Worm (Caenorhabditis elegans) whole organism, L4 larva: ENCODE data around the gene Y40B10A.11.
A peak's percentile ranks its signal among the peaks of the same experiment; 100 is the strongest.

Experiments
- D1046.2 ChIP-seq: fragments of 200-800 bp; sonication (Bioruptor generic); IDR thresholded peaks from 2 replicates; pipeline ENCODE4 v1.3.6; 2022; ENCODE audit warnings: missing genetic modification characterization, missing compliant biosample characterization
- T20F7.1 ChIP-seq: fragments of 200-800 bp; sonication (Bioruptor generic); optimal IDR thresholded peaks from 2 replicates; lab custom pipeline; 2018; ENCODE audit warnings: mild to moderate bottlenecking, missing genetic modification characterization, missing compliant biosample characterization
- T26A8.4 ChIP-seq: fragments of 200-800 bp; sonication (Bioruptor generic); IDR thresholded peaks from 2 replicates; pipeline ENCODE4 v1.3.6; 2022; ENCODE audit warnings: missing genetic modification characterization, missing compliant biosample characterization
- Y75B8A.6 ChIP-seq: fragments of 200-800 bp; sonication (Bioruptor generic); IDR thresholded peaks from 2 replicates; pipeline ENCODE4 v1.3.6; 2022; ENCODE audit warnings: missing genetic modification reagents, missing genetic modification characterization, missing compliant biosample characterization
- ZK546.5 ChIP-seq, 2 experiments: sonication (generic microtip); optimal IDR thresholded peaks; 2 replicates each; lab custom pipeline; 2017; ENCODE audit warnings: missing biosample characterization in 2 of 2, missing genetic modification characterization in 2 of 2
- aly-2 ChIP-seq: sonication (generic microtip); optimal IDR thresholded peaks from 2 replicates; lab custom pipeline; 2018; ENCODE audit warnings: missing biosample characterization, missing genetic modification characterization
- attf-4 ChIP-seq: sonication (generic microtip); optimal IDR thresholded peaks from 3 replicates; lab custom pipeline; 2017; ENCODE audit warnings: missing biosample characterization, missing genetic modification characterization
- ceh-32 ChIP-seq: sonication (generic microtip); optimal IDR thresholded peaks from 2 replicates; lab custom pipeline; 2016; ENCODE audit warnings: mild to moderate bottlenecking, missing genetic modification characterization, missing compliant biosample characterization; ENCODE audit not compliant: poor library complexity
- ceh-82 ChIP-seq: sonication (generic microtip); optimal IDR thresholded peaks from 2 replicates; lab custom pipeline; 2017; ENCODE audit warnings: missing biosample characterization, missing genetic modification characterization
- cey-2 ChIP-seq: sonication (generic microtip); optimal IDR thresholded peaks from 3 replicates; lab custom pipeline; 2017; ENCODE audit warnings: missing genetic modification characterization, mild to moderate bottlenecking, missing compliant biosample characterization, antibody characterized with exemption, borderline replicate concordance; ENCODE audit not compliant: insufficient read depth
- ctbp-1 ChIP-seq: fragments of 200-800 bp; sonication (Bioruptor generic); IDR thresholded peaks from 2 replicates; pipeline ENCODE4 v1.3.6; 2022; ENCODE audit warnings: missing genetic modification reagents, missing genetic modification characterization, missing compliant biosample characterization
- daf-12 ChIP-seq: fragments of 150-350 bp; optimal IDR thresholded peaks from 2 replicates; lab custom pipeline; 2014; ENCODE audit warnings: missing biosample characterization, missing genetic modification reagents, missing genetic modification characterization
- daf-19 ChIP-seq: fragments of 200-800 bp; sonication (Bioruptor generic); conservative IDR thresholded peaks from 2 replicates; pipeline ENCODE4 v1.3.6; 2022; ENCODE audit warnings: missing genetic modification characterization, missing compliant biosample characterization
- daf-8 ChIP-seq: fragments of 200-800 bp; sonication (Bioruptor generic); IDR thresholded peaks from 2 replicates; pipeline ENCODE4 v1.3.6; 2022; ENCODE audit warnings: missing genetic modification characterization, missing compliant biosample characterization
- dmd-6 ChIP-seq: fragments of 200-800 bp; sonication (Bioruptor generic); IDR thresholded peaks from 2 replicates; pipeline ENCODE4 v1.3.6; 2022; ENCODE audit warnings: missing genetic modification reagents, missing genetic modification characterization, missing compliant biosample characterization
- dmd-8 ChIP-seq: fragments of 200-800 bp; sonication (Bioruptor generic); IDR thresholded peaks from 2 replicates; pipeline ENCODE4 v1.3.6; 2022; ENCODE audit warnings: missing genetic modification characterization, missing compliant biosample characterization
- dmd-9 ChIP-seq: fragments of 200-800 bp; sonication (Bioruptor generic); IDR thresholded peaks from 2 replicates; pipeline ENCODE4 v1.3.6; 2022; ENCODE audit warnings: missing genetic modification reagents, missing genetic modification characterization, missing compliant biosample characterization
- duxl-1 ChIP-seq: sonication (generic microtip); optimal IDR thresholded peaks from 2 replicates; lab custom pipeline; 2016; ENCODE audit warnings: mild to moderate bottlenecking, missing genetic modification characterization, moderate library complexity, missing compliant biosample characterization; ENCODE audit not compliant: poor library complexity
- dve-1 ChIP-seq: sonication (generic microtip); optimal IDR thresholded peaks from 2 replicates; lab custom pipeline; 2017; ENCODE audit warnings: antibody characterized with exemption, mild to moderate bottlenecking, missing genetic modification characterization, missing compliant biosample characterization; ENCODE audit not compliant: insufficient read depth
- egl-27 ChIP-seq: sonication (generic microtip); optimal IDR thresholded peaks from 3 replicates; lab custom pipeline; 2017; ENCODE audit warnings: missing biosample characterization, missing genetic modification reagents, missing genetic modification characterization
- egl-43 ChIP-seq: fragments of 200-800 bp; sonication (Bioruptor generic); IDR thresholded peaks from 2 replicates; pipeline ENCODE4 v1.3.6; 2022; ENCODE audit warnings: missing genetic modification reagents, missing genetic modification characterization, missing compliant biosample characterization
- fos-1 ChIP-seq: fragments of 150-350 bp; optimal IDR thresholded peaks from 2 replicates; lab custom pipeline; 2014; ENCODE audit warnings: missing biosample characterization, missing genetic modification characterization
- hlh-30 ChIP-seq: sonication (generic microtip); optimal IDR thresholded peaks from 2 replicates; lab custom pipeline; 2017; ENCODE audit warnings: antibody characterized with exemption, mild to moderate bottlenecking, missing genetic modification characterization, missing compliant biosample characterization; ENCODE audit not compliant: insufficient read depth
- hmg-1.1 ChIP-seq: fragments of 200-800 bp; sonication (Bioruptor generic); IDR thresholded peaks from 2 replicates; pipeline ENCODE4 v1.3.6; 2022; ENCODE audit warnings: missing genetic modification reagents, missing genetic modification characterization, missing compliant biosample characterization
- lin-13 ChIP-seq: fragments of 150-350 bp; optimal IDR thresholded peaks from 2 replicates; lab custom pipeline; 2014; ENCODE audit warnings: missing biosample characterization, missing genetic modification reagents, missing genetic modification characterization
- lin-15B ChIP-seq: fragments of 150-350 bp; sonication (generic microtip); optimal IDR thresholded peaks from 3 replicates; lab custom pipeline; 2014; ENCODE audit warnings: missing biosample characterization, missing genetic modification characterization
- lin-29 ChIP-seq: fragments of 200-800 bp; sonication (Bioruptor generic); IDR thresholded peaks from 2 replicates; pipeline ENCODE4 v1.3.6; 2022; ENCODE audit warnings: missing genetic modification reagents, missing genetic modification characterization, missing compliant biosample characterization
- lir-3 ChIP-seq: sonication (generic microtip); optimal IDR thresholded peaks from 2 replicates; lab custom pipeline; 2016; ENCODE audit warnings: mild to moderate bottlenecking, missing genetic modification characterization, missing compliant biosample characterization
- lsy-2 ChIP-seq, 2 experiments: fragments of 150-350 bp in 1 of 2; sonication (generic microtip) in 1 of 2; optimal IDR thresholded peaks; 2 replicates each; lab custom pipeline; 2014 to 2017; ENCODE audit warnings: missing biosample characterization in 2 of 2, missing genetic modification characterization in 2 of 2
- mdl-1 ChIP-seq, 2 experiments: fragments of 150-350 bp in 1 of 2; sonication (generic microtip) in 1 of 2; optimal IDR thresholded peaks; 2 replicates each; lab custom pipeline; 2014 to 2017; ENCODE audit warnings: missing biosample characterization in 2 of 2, missing genetic modification characterization in 2 of 2
- mdt-29 ChIP-seq: fragments of 200-800 bp; sonication (Bioruptor generic); IDR thresholded peaks from 2 replicates; pipeline ENCODE4 v1.3.6; 2022; ENCODE audit warnings: missing genetic modification reagents, missing genetic modification characterization, missing compliant biosample characterization
- mep-1 ChIP-seq: fragments of 150-350 bp; sonication (generic microtip); optimal IDR thresholded peaks from 3 replicates; lab custom pipeline; 2014; ENCODE audit warnings: missing biosample characterization, missing genetic modification characterization
- mxl-3 ChIP-seq: fragments of 200-800 bp; sonication (Bioruptor generic); optimal IDR thresholded peaks from 2 replicates; lab custom pipeline; 2018; ENCODE audit warnings: mild to moderate bottlenecking, missing genetic modification characterization, missing compliant biosample characterization
- nhr-102 ChIP-seq: sonication (generic microtip); optimal IDR thresholded peaks from 2 replicates; lab custom pipeline; 2016; ENCODE audit warnings: mild to moderate bottlenecking, missing genetic modification characterization, moderate library complexity, missing compliant biosample characterization
- nhr-25 ChIP-seq: sonication (generic microtip); optimal IDR thresholded peaks from 2 replicates; lab custom pipeline; 2017; ENCODE audit warnings: missing genetic modification characterization, mild to moderate bottlenecking, missing compliant biosample characterization, antibody characterized with exemption, moderate library complexity, borderline replicate concordance; ENCODE audit not compliant: insufficient read depth
- nhr-42 ChIP-seq: fragments of 200-800 bp; sonication (Bioruptor generic); IDR thresholded peaks from 2 replicates; pipeline ENCODE4 v1.3.6; 2022; ENCODE audit warnings: missing genetic modification characterization, missing compliant biosample characterization
- nhr-6 ChIP-seq: fragments of 150-350 bp; optimal IDR thresholded peaks from 2 replicates; lab custom pipeline; 2014; ENCODE audit warnings: missing biosample characterization, missing genetic modification characterization
- nhr-76 ChIP-seq: fragments of 150-350 bp; optimal IDR thresholded peaks from 2 replicates; lab custom pipeline; 2014; ENCODE audit warnings: missing biosample characterization, missing genetic modification characterization
- saeg-2 ChIP-seq: fragments of 200-800 bp; sonication (Bioruptor generic); IDR thresholded peaks from 2 replicates; pipeline ENCODE4 v1.3.6; 2022; ENCODE audit warnings: missing genetic modification reagents, missing genetic modification characterization, missing compliant biosample characterization
- skn-1 ChIP-seq: fragments of 150-350 bp; optimal IDR thresholded peaks from 2 replicates; lab custom pipeline; 2014; ENCODE audit warnings: missing biosample characterization, missing genetic modification characterization
- snpc-1.2 ChIP-seq: fragments of 200-800 bp; sonication (Bioruptor generic); IDR thresholded peaks from 2 replicates; pipeline ENCODE4 v1.3.6; 2022; ENCODE audit warnings: missing genetic modification reagents, missing genetic modification characterization, missing compliant biosample characterization
- snpc-4 ChIP-seq: fragments of 150-350 bp; optimal IDR thresholded peaks from 2 replicates; lab custom pipeline; 2014; ENCODE audit warnings: missing biosample characterization, missing genetic modification characterization
- spr-3 ChIP-seq: fragments of 200-800 bp; sonication (Bioruptor generic); optimal IDR thresholded peaks from 2 replicates; lab custom pipeline; 2018; ENCODE audit warnings: mild to moderate bottlenecking, missing genetic modification characterization, missing compliant biosample characterization
- unc-39 ChIP-seq: sonication (generic microtip); optimal IDR thresholded peaks from 2 replicates; lab custom pipeline; 2017; ENCODE audit warnings: missing biosample characterization, missing genetic modification characterization
- unc-62 ChIP-seq, 3 experiments: fragments of 150-350 bp in 1 of 3; sonication (generic microtip); optimal IDR thresholded peaks in 2 of 3; peaks in 1 of 3; 1 replicate in 1 of 3; 2 replicates in 2 of 3; lab custom pipeline; 2014 to 2017; ENCODE audit warnings: missing biosample characterization in 3 of 3, missing genetic modification characterization in 3 of 3, missing genetic modification reagents in 3 of 3, missing genotype in 1 of 3
- vab-7 ChIP-seq: fragments of 200-800 bp; sonication (Bioruptor generic); IDR thresholded peaks from 2 replicates; pipeline ENCODE4 v1.3.6; 2022; ENCODE audit warnings: missing genetic modification reagents, missing genetic modification characterization, missing compliant biosample characterization
- zag-1 ChIP-seq: fragments of 150-350 bp; optimal IDR thresholded peaks from 2 replicates; lab custom pipeline; 2014; ENCODE audit warnings: missing biosample characterization, missing genetic modification characterization
- zfp-3 ChIP-seq: fragments of 200-800 bp; sonication (Bioruptor generic); conservative IDR thresholded peaks from 2 replicates; pipeline ENCODE4 v1.3.6; 2022; ENCODE audit warnings: missing genetic modification reagents, missing genetic modification characterization, missing compliant biosample characterization
- ztf-11 ChIP-seq: fragments of 150-350 bp; optimal IDR thresholded peaks from 2 replicates; lab custom pipeline; 2014; ENCODE audit warnings: missing biosample characterization, missing genetic modification characterization
- ztf-7 ChIP-seq: fragments of 150-350 bp; optimal IDR thresholded peaks from 2 replicates; lab custom pipeline; 2014; ENCODE audit warnings: missing biosample characterization, missing genetic modification characterization

Y40B10A.11 gene

ce11 chrV:2067985-2068499 is 16.6 kb upstream of the Y40B10A.11 start, which contains the start of gene lbp-9 (continued):
- no peak for TF ChIP-seq ZK546.5 (tag; optimal IDR thresholded peaks at IDR 0.05; lab: Kevin White, UChicago)
- peak; percentile 92 for TF ChIP-seq mxl-3
- peak; percentile 43; the same call in 1 of the 2 replicates for TF ChIP-seq snpc-1.2 (GFP tag; lab: Robert Waterston, UW)
- no peak for TF ChIP-seq Y75B8A.6
- no peak; the same call in 1 of the 2 replicates for TF ChIP-seq dmd-6 (GFP tag; lab: Robert Waterston, UW)
- peak; percentile 12 for TF ChIP-seq lin-13 (GFP tag; lab: Kevin White, UChicago)
- no peak for TF ChIP-seq zfp-3 (GFP tag; lab: Robert Waterston, UW)
- peak in 1 of 2 experiments; percentile 88 for TF ChIP-seq mdl-1 (tag; optimal IDR thresholded peaks at IDR 0.05; lab: Kevin White, UChicago)
- TF ChIP-seq daf-8 (GFP tag; lab: Robert Waterston, UW): no peak
- TF ChIP-seq nhr-25 (tag; lab: Kevin White, UChicago): peak; percentile 49
- peak; percentile 96 for TF ChIP-seq hlh-30
- no peak for TF ChIP-seq cey-2 (tag; lab: Kevin White, UChicago)
- TF ChIP-seq spr-3: no peak
- no peak for TF ChIP-seq saeg-2
- no peak for TF ChIP-seq T26A8.4 (GFP tag; lab: Robert Waterston, UW)
- 0 out of 2 replicates have a peak, but pooled peaks have one; percentile 47 for TF ChIP-seq dmd-8
- TF ChIP-seq unc-39 (tag; lab: Kevin White, UChicago): no peak
- TF ChIP-seq ztf-11: no peak
- TF ChIP-seq D1046.2 (GFP tag; lab: Robert Waterston, UW): 0 out of 2 replicates have a peak, but pooled peaks have one; percentile 16
- TF ChIP-seq lin-15B (tag; lab: Kevin White, UChicago): no peak
- no peak for TF ChIP-seq nhr-6 (tag; lab: Kevin White, UChicago)
- TF ChIP-seq fos-1: no peak
- TF ChIP-seq mep-1 (tag; lab: Kevin White, UChicago): peak; percentile 67
- no peak for TF ChIP-seq skn-1
- TF ChIP-seq ceh-32: no peak
- TF ChIP-seq egl-27 (tag; lab: Kevin White, UChicago): no peak
- TF ChIP-seq lsy-2 (tag; optimal IDR thresholded peaks at IDR 0.05; lab: Kevin White, UChicago): peak in 1 of 2 experiments; percentile 47
- peak; percentile 25; the same call in 1 of the 2 replicates for TF ChIP-seq mdt-29 (GFP tag; lab: Robert Waterston, UW)
- no peak for TF ChIP-seq aly-2 (tag; lab: Kevin White, UChicago)
- TF ChIP-seq dmd-9: no peak
- TF ChIP-seq lir-3 (tag; lab: Kevin White, UChicago): no peak
- no peak for TF ChIP-seq ztf-7 (tag; lab: Kevin White, UChicago)
- TF ChIP-seq egl-43 (GFP tag; lab: Robert Waterston, UW): peak; percentile 47; the same call in 1 of the 2 replicates
- no peak for TF ChIP-seq lin-29 (GFP tag; lab: Robert Waterston, UW)
- no peak for TF ChIP-seq daf-12 (tag; lab: Kevin White, UChicago)
- no peak for TF ChIP-seq vab-7 (GFP tag; lab: Robert Waterston, UW)
- TF ChIP-seq nhr-102 (tag; lab: Kevin White, UChicago): no peak
- no peak for TF ChIP-seq zag-1 (tag; lab: Kevin White, UChicago)
- TF ChIP-seq nhr-76 (tag; lab: Kevin White, UChicago): no peak
- no peak for TF ChIP-seq attf-4 (tag; lab: Kevin White, UChicago)
- peak; percentile 69 for TF ChIP-seq dve-1 (tag; lab: Kevin White, UChicago)
- TF ChIP-seq ctbp-1: peak; percentile 46; the same call in 1 of the 2 replicates
- TF ChIP-seq hmg-1.1: peak; percentile 55; the same call in 1 of the 2 replicates
- no peak for TF ChIP-seq unc-62 (GFP tag; optimal IDR thresholded peaks at IDR 0.05 in 1 of 2; lab: Kevin White, UChicago)
- TF ChIP-seq unc-62 (tag; optimal IDR thresholded peaks at IDR 0.05; lab: Kevin White, UChicago): no peak
- no peak for TF ChIP-seq ceh-82 (tag; lab: Kevin White, UChicago)
- no peak for TF ChIP-seq daf-19 (GFP tag; lab: Robert Waterston, UW)
- no peak for TF ChIP-seq nhr-42 (GFP tag; lab: Robert Waterston, UW)
- peak; percentile 6 for TF ChIP-seq duxl-1
- no peak for TF ChIP-seq T20F7.1 (GFP tag; lab: Kevin White, UChicago)
- TF ChIP-seq snpc-4: no peak
